Worm (Caenorhabditis elegans) whole organism, L4 larva: ENCODE measurements around the gene C28F5.1.

Experiments
- ama-1 ChIP-seq: fragments of 150-350 bp; optimal IDR thresholded peaks from 2 replicates; lab custom pipeline; 2014; ENCODE audit warnings: inconsistent platforms, mixed read lengths
- nhr-28 ChIP-seq: fragments of 150-350 bp; optimal IDR thresholded peaks from 2 replicates; lab custom pipeline; 2014; ENCODE audit warnings: missing biosample characterization, missing genetic modification characterization
- snpc-4 ChIP-seq: fragments of 150-350 bp; optimal IDR thresholded peaks from 2 replicates; lab custom pipeline; 2014; ENCODE audit warnings: missing biosample characterization, missing genetic modification characterization

ce11 chrII:7457210-7457609 lies 47.9 kb upstream of the C28F5.1 start, which contains the start of gene D1022.4:
- TF ChIP-seq nhr-28 (peak; percentile 69), ama-1 (no peak), snpc-4 (tag; lab: Kevin White, UChicago) (no peak)
